Worm (Caenorhabditis elegans) whole organism, mixed stage, embryonic: ENCODE results near the gene F57C12.2.

Experiments
- M03D4.4 ChIP-seq: sonication (generic microtip); optimal IDR thresholded peaks from 2 replicates; lab custom pipeline; 2017; ENCODE audit warnings: mild to moderate bottlenecking, missing genetic modification characterization, missing compliant biosample characterization
- bed-3 ChIP-seq: fragments of 200-800 bp; sonication (Bioruptor generic); optimal IDR thresholded peaks from 3 replicates; lab custom pipeline; 2018; ENCODE audit warnings: mild to moderate bottlenecking, missing genetic modification characterization, moderate library complexity, missing compliant biosample characterization
- blmp-1 ChIP-seq: fragments of 150-350 bp; optimal IDR thresholded peaks from 2 replicates; lab custom pipeline; 2014; ENCODE audit warnings: missing biosample characterization, missing genetic modification characterization
- ceh-39 ChIP-seq: fragments of 150-350 bp; optimal IDR thresholded peaks from 2 replicates; lab custom pipeline; 2014; ENCODE audit warnings: missing biosample characterization, missing genetic modification characterization
- ceh-43 ChIP-seq: fragments of 200-800 bp; sonication (Bioruptor generic); optimal IDR thresholded peaks from 2 replicates; lab custom pipeline; 2018; ENCODE audit warnings: mild to moderate bottlenecking, missing genetic modification characterization, moderate library complexity, missing compliant biosample characterization
- ceh-83 ChIP-seq: fragments of 200-800 bp; sonication (Bioruptor generic); optimal IDR thresholded peaks from 2 replicates; lab custom pipeline; 2018; ENCODE audit warnings: mild to moderate bottlenecking, missing genetic modification characterization, missing compliant biosample characterization
- ces-1 ChIP-seq: fragments of 150-350 bp; optimal IDR thresholded peaks from 2 replicates; lab custom pipeline; 2014; ENCODE audit warnings: missing biosample characterization, missing genetic modification reagents, missing genetic modification characterization
- cnd-1 ChIP-seq: fragments of 200-800 bp; sonication (Bioruptor generic); optimal IDR thresholded peaks from 2 replicates; lab custom pipeline; 2018; ENCODE audit warnings: mild to moderate bottlenecking, missing genetic modification characterization, missing compliant biosample characterization
- drap-1 ChIP-seq: fragments of 200-800 bp; sonication (Bioruptor generic); optimal IDR thresholded peaks from 3 replicates; lab custom pipeline; 2018; ENCODE audit warnings: mild to moderate bottlenecking, missing genetic modification characterization, missing compliant biosample characterization
- elt-3 ChIP-seq: fragments of 150-350 bp; optimal IDR thresholded peaks from 2 replicates; lab custom pipeline; 2014; ENCODE audit warnings: missing biosample characterization, missing genetic modification characterization
- flh-1 ChIP-seq: fragments of 200-800 bp; sonication (Bioruptor generic); optimal IDR thresholded peaks from 2 replicates; lab custom pipeline; 2018; ENCODE audit warnings: mild to moderate bottlenecking, missing genetic modification characterization, moderate library complexity, missing compliant biosample characterization
- ham-2 ChIP-seq: fragments of 200-800 bp; sonication (Bioruptor generic); optimal IDR thresholded peaks from 2 replicates; lab custom pipeline; 2018; ENCODE audit warnings: mild to moderate bottlenecking, missing genetic modification characterization, missing compliant biosample characterization
- hlh-1 ChIP-seq: fragments of 150-350 bp; optimal IDR thresholded peaks from 2 replicates; lab custom pipeline; 2014; ENCODE audit warnings: missing biosample characterization, missing genetic modification reagents, missing genetic modification characterization
- lin-13 ChIP-seq: fragments of 150-350 bp; optimal IDR thresholded peaks from 2 replicates; lab custom pipeline; 2014; ENCODE audit warnings: missing biosample characterization, missing genetic modification characterization
- lsy-2 ChIP-seq: fragments of 150-350 bp; optimal IDR thresholded peaks from 2 replicates; lab custom pipeline; 2014; ENCODE audit warnings: missing biosample characterization, missing genetic modification characterization
- mab-5 ChIP-seq: fragments of 150-350 bp; optimal IDR thresholded peaks from 2 replicates; lab custom pipeline; 2014; ENCODE audit warnings: missing biosample characterization, missing genetic modification characterization
- mep-1 ChIP-seq: fragments of 150-350 bp; optimal IDR thresholded peaks from 2 replicates; lab custom pipeline; 2017; ENCODE audit warnings: missing biosample characterization, missing genetic modification reagents, missing genetic modification characterization, inconsistent platforms
- mls-2 ChIP-seq: sonication (generic microtip); optimal IDR thresholded peaks from 2 replicates; lab custom pipeline; 2016; ENCODE audit warnings: mild to moderate bottlenecking, missing genetic modification characterization, moderate library complexity, missing compliant biosample characterization
- nhr-12 ChIP-seq: fragments of 150-350 bp; optimal IDR thresholded peaks from 2 replicates; lab custom pipeline; 2014; ENCODE audit warnings: missing biosample characterization, missing genetic modification characterization
- nhr-2 ChIP-seq: fragments of 150-350 bp; optimal IDR thresholded peaks from 2 replicates; lab custom pipeline; 2014; ENCODE audit warnings: missing biosample characterization, missing genetic modification characterization
- nhr-237 ChIP-seq: fragments of 150-350 bp; optimal IDR thresholded peaks from 2 replicates; lab custom pipeline; 2014; ENCODE audit warnings: missing biosample characterization, missing genetic modification characterization
- nhr-28 ChIP-seq: fragments of 150-350 bp; optimal IDR thresholded peaks from 2 replicates; lab custom pipeline; 2014; ENCODE audit warnings: missing biosample characterization, missing genetic modification characterization
- nhr-76 ChIP-seq: sonication (generic microtip); optimal IDR thresholded peaks from 2 replicates; lab custom pipeline; 2017; ENCODE audit warnings: missing biosample characterization, missing genetic modification characterization
- pha-4 ChIP-seq: fragments of 150-350 bp; optimal IDR thresholded peaks from 2 replicates; lab custom pipeline; 2018; ENCODE audit warnings: missing biosample characterization, missing genetic modification reagents, missing genetic modification characterization
- sem-2 ChIP-seq: fragments of 200-800 bp; sonication (Bioruptor generic); optimal IDR thresholded peaks from 2 replicates; lab custom pipeline; 2018; ENCODE audit warnings: mild to moderate bottlenecking, missing genetic modification characterization, missing compliant biosample characterization
- snpc-4 ChIP-seq: fragments of 150-350 bp; optimal IDR thresholded peaks from 2 replicates; lab custom pipeline; 2014; ENCODE audit warnings: missing biosample characterization, missing genetic modification characterization
- sptf-1 ChIP-seq: sonication (generic microtip); optimal IDR thresholded peaks from 2 replicates; lab custom pipeline; 2017; ENCODE audit warnings: mild to moderate bottlenecking, missing genetic modification characterization, moderate library complexity, missing compliant biosample characterization
- unc-120 ChIP-seq: sonication (generic microtip); optimal IDR thresholded peaks from 2 replicates; lab custom pipeline; 2017; ENCODE audit warnings: missing genetic modification characterization, missing compliant biosample characterization; ENCODE audit not compliant: poor library complexity, severe bottlenecking
- unc-39 ChIP-seq: fragments of 150-350 bp; optimal IDR thresholded peaks from 2 replicates; lab custom pipeline; 2014; ENCODE audit warnings: missing biosample characterization, missing genetic modification characterization
- unc-62 ChIP-seq: fragments of 150-350 bp; optimal IDR thresholded peaks from 2 replicates; lab custom pipeline; 2014; ENCODE audit warnings: missing biosample characterization, missing genetic modification reagents, missing genetic modification characterization
- zip-8 ChIP-seq: fragments of 150-350 bp; optimal IDR thresholded peaks from 2 replicates; lab custom pipeline; 2014; ENCODE audit warnings: missing biosample characterization, missing genetic modification characterization
- ztf-11 ChIP-seq: fragments of 150-350 bp; optimal IDR thresholded peaks from 2 replicates; lab custom pipeline; 2014; ENCODE audit warnings: missing biosample characterization, missing genetic modification characterization

F57C12.2 gene

DNA sequence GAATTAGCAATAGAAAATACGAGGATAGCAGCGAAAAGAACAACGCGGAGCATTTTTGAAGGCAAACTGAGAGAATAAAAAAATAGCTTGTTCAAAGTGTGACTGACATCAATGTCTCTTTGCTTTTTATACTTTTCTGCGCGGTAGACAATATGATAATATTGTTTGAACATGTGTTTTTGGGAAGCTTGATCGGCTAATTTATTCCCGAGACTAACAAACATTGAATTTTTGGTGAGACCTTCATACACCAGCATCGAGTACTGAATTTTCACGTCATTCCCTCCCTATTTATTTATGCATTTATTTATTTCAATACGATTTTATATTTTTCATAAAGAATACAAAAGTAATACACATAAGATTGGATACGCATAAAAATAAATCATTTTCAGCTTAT, 20.3 kb downstream of the F57C12.2 start, which contains the start of gene B0310.6:
Gene B0310.6, minus strand, starts transcription at position 101 of the 400 bp plus-strand sequence.
- TF ChIP-seq lsy-2 (tag; lab: Kevin White, UChicago) (no peak), ztf-11 (tag; lab: Kevin White, UChicago) (no peak), bed-3 (GFP tag; lab: Kevin White, UChicago) (no peak), zip-8 (tag; lab: Kevin White, UChicago) (no peak), nhr-12 (no peak), sem-2 (no peak), ceh-43 (GFP tag; lab: Kevin White, UChicago) (no peak), mep-1 (tag; lab: Kevin White, UChicago) (no peak), sptf-1 (no peak), ces-1 (GFP tag; lab: Kevin White, UChicago) (no peak), mab-5 (tag; lab: Kevin White, UChicago) (no peak), elt-3 (tag; lab: Kevin White, UChicago) (no peak), lin-13 (tag; lab: Kevin White, UChicago) (no peak), drap-1 (GFP tag; lab: Kevin White, UChicago) (no peak), hlh-1 (tag; lab: Kevin White, UChicago) (no peak), flh-1 (no peak), ham-2 (GFP tag; lab: Kevin White, UChicago) (no peak), cnd-1 (tag; lab: Kevin White, UChicago) (no peak)
- TF ChIP-seq, all 35 proteins: peak for 0

DNA sequence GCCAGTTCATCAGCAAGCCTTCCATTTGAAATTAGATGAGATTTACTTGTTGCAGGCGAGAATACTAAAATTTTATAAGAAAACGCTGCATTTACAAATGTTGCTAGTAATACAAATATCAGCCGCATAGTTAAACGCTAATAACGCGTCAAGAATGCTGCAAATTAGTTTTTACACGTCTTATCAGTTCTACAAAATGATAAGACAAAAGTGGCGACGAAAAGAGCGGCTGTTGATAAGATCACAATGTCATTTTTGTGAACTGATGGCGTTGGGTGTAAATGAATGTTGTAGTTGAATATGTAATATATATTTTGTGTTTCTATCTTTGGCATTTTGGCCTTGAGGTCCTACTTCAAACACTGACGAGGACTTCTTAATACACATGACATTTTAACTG, 21.2 kb downstream of the F57C12.2 start, which contains the start of gene ugt-46:
Gene ugt-46, minus strand, starts transcription at position 279 of the 400 bp plus-strand sequence.
- no peak for TF ChIP-seq ceh-39 (tag; lab: Kevin White, UChicago)
- TF ChIP-seq sptf-1, result no peak
- TF ChIP-seq nhr-12, result no peak
- no peak for TF ChIP-seq unc-39 (tag; lab: Kevin White, UChicago)
- TF ChIP-seq nhr-28 (tag; lab: Kevin White, UChicago), result no peak
- TF ChIP-seq mls-2, result no peak
- no peak for TF ChIP-seq ceh-83 (GFP tag; lab: Kevin White, UChicago)
- no peak for TF ChIP-seq snpc-4 (tag; lab: Kevin White, UChicago)
- no peak for TF ChIP-seq drap-1 (GFP tag; lab: Kevin White, UChicago)
- no peak for TF ChIP-seq zip-8 (tag; lab: Kevin White, UChicago)
- TF ChIP-seq unc-62 (GFP tag; lab: Kevin White, UChicago), result no peak
- no peak for TF ChIP-seq lsy-2 (tag; lab: Kevin White, UChicago)
- TF ChIP-seq mep-1 (tag; lab: Kevin White, UChicago), result no peak
- no peak for TF ChIP-seq lin-13 (tag; lab: Kevin White, UChicago)
- no peak for TF ChIP-seq nhr-76 (tag; lab: Kevin White, UChicago)
- TF ChIP-seq ceh-43 (GFP tag; lab: Kevin White, UChicago), result no peak

DNA sequence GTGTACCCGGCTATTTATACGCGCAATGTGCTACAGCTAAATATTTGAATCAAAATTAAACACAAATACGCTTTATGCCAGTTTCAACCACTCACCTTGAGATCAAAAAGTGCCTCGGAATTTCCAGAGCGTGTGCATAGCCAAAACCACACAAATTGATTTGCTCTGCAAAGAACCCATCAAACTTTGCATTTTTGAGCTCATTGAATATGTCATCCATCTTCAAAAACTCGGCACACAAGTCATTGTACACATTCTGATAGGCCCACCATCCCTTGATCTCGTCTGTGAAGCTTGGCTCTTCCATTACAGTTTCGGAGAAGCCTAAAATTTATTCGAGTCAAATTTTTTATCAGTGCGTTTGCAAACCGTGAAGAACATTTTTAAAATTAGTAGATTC, 21.8 kb downstream of the F57C12.2 start:
- TF ChIP-seq lsy-2 (tag; lab: Kevin White, UChicago) (no peak), ceh-39 (tag; lab: Kevin White, UChicago) (no peak), drap-1 (GFP tag; lab: Kevin White, UChicago) (no peak), blmp-1 (tag; lab: Kevin White, UChicago) (no peak), mls-2 (no peak), mep-1 (tag; lab: Kevin White, UChicago) (no peak), elt-3 (tag; lab: Kevin White, UChicago) (no peak), bed-3 (GFP tag; lab: Kevin White, UChicago) (no peak), hlh-1 (tag; lab: Kevin White, UChicago) (no peak), lin-13 (tag; lab: Kevin White, UChicago) (no peak), ceh-43 (GFP tag; lab: Kevin White, UChicago) (no peak), nhr-2 (no peak), cnd-1 (tag; lab: Kevin White, UChicago) (no peak), snpc-4 (tag; lab: Kevin White, UChicago) (no peak), mab-5 (tag; lab: Kevin White, UChicago) (no peak)

DNA sequence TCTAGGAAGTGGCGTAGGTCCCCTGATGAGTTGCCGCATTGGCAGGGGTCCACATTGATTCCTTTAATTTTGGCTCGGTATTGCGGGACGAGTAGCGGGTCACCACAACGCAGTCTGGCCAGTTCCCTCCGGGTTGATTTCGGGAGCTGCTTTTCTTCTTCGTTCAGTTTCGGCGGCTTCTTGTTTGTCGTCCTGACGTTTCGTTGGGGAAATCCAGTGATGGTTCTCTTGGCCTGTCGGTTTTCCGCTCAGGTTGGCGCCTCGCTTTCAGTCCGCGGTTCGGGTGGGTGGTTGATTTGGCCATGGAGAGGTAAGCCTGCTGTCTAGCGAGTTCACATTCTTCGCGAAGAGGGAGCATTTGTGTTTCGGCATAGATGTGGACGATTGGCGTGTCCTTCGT, 22.4 kb downstream of the F57C12.2 start:
- TF ChIP-seq snpc-4 (tag; lab: Kevin White, UChicago) (no peak), nhr-237 (tag; lab: Kevin White, UChicago) (no peak), M03D4.4 (tag; lab: Kevin White, UChicago) (no peak), ces-1 (GFP tag; lab: Kevin White, UChicago) (no peak), lsy-2 (tag; lab: Kevin White, UChicago) (no peak), unc-62 (GFP tag; lab: Kevin White, UChicago) (no peak), cnd-1 (tag; lab: Kevin White, UChicago) (no peak), ceh-83 (GFP tag; lab: Kevin White, UChicago) (no peak), flh-1 (no peak), nhr-2 (no peak), pha-4 (tag; lab: Kevin White, UChicago) (no peak), ztf-11 (tag; lab: Kevin White, UChicago) (no peak), unc-120 (tag; lab: Kevin White, UChicago) (no peak)
- TF ChIP-seq, all 35 proteins: peak for 0
